Worm (Caenorhabditis elegans): ENCODE results near the gene srx-135.

DNA sequence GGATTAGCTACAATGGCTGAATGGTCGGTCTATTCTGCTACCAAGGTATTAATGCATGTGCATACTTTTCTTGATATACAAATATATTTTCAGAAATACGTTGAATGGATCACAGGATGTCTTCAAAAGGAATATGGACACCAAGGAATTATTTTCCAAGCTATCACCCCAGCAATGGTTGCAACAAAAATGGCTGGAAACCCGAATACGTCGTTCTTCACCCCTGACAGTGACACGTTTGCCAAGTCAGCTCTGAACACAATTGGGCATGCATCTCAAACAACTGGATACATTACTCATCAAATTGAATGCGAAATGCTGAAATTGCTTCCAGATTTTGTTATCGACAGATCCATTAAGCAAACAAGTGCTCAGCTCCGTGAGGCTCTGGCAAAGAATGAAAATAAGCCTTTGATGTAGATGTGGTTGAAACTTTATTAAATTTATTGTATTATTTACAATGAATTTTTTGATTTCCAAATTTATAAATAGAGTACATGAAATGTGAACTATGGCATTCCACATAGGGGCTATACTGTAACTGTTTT, 48.6 kb downstream of the srx-135 start:
- TF ChIP-seq ceh-90 (tag; optimal IDR thresholded peaks at IDR 0.05) (no peak), ama-1 (optimal IDR thresholded peaks at IDR 0.05) (peak; percentile 96), nhr-19 (GFP tag; conservative IDR thresholded peaks at IDR 0.05) (peak; percentile 54), nhr-90 (tag; optimal IDR thresholded peaks at IDR 0.05; ENCODE audit: poor library complexity) (peak; percentile 64), nhr-11 (tag; optimal IDR thresholded peaks at IDR 0.05) (no peak), lin-13 (GFP tag; optimal IDR thresholded peaks at IDR 0.05) (no peak), nhr-77 (tag; optimal IDR thresholded peaks at IDR 0.05) (no peak), fos-1 (tag; optimal IDR thresholded peaks at IDR 0.05) (no peak)
